Worm (Caenorhabditis elegans) whole organism, L4 larva: ENCODE data around the gene T13H5.1.

Source experiments
- F10B5.3 ChIP-seq: sonication (generic microtip); optimal IDR thresholded peaks from 2 replicates; lab custom pipeline; 2016; ENCODE audit warnings: mild to moderate bottlenecking, missing genetic modification characterization, missing compliant biosample characterization
- F26F4.8 ChIP-seq: fragments of 200-800 bp; sonication (Bioruptor generic); conservative IDR thresholded peaks from 2 replicates; pipeline ENCODE4 v1.3.6; 2022; ENCODE audit warnings: missing genetic modification characterization, missing compliant biosample characterization
- F37D6.2 ChIP-seq: sonication (generic microtip); optimal IDR thresholded peaks from 2 replicates; lab custom pipeline; 2016; ENCODE audit warnings: mild to moderate bottlenecking, missing genetic modification characterization, missing compliant biosample characterization
- Y105C5A.15 ChIP-seq: fragments of 200-800 bp; sonication (Bioruptor generic); IDR thresholded peaks from 2 replicates; pipeline ENCODE4 v1.3.6; 2022; ENCODE audit warnings: missing genetic modification characterization, missing compliant biosample characterization
- Y48G9A.11 ChIP-seq: fragments of 200-800 bp; sonication (Bioruptor generic); IDR thresholded peaks from 2 replicates; pipeline ENCODE4 v1.3.6; 2022; ENCODE audit warnings: missing genetic modification reagents, missing genetic modification characterization, missing compliant biosample characterization
- Y5F2A.4 ChIP-seq: fragments of 200-800 bp; sonication (Bioruptor generic); optimal IDR thresholded peaks from 2 replicates; lab custom pipeline; 2018; ENCODE audit warnings: mild to moderate bottlenecking, missing genetic modification characterization, missing compliant biosample characterization
- ZK337.2 ChIP-seq: fragments of 200-800 bp; sonication (Bioruptor generic); IDR thresholded peaks from 2 replicates; pipeline ENCODE4 v1.3.6; 2022; ENCODE audit warnings: missing genetic modification reagents, missing genetic modification characterization, missing compliant biosample characterization
- ZK546.5 ChIP-seq, 2 experiments: sonication (generic microtip); optimal IDR thresholded peaks; 2 replicates each; lab custom pipeline; 2017; ENCODE audit warnings: missing biosample characterization in 2 of 2, missing genetic modification characterization in 2 of 2
- aha-1 ChIP-seq: fragments of 150-350 bp; peaks from one replicate; lab custom pipeline; 2014; ENCODE audit warnings: missing biosample characterization, missing genetic modification characterization
- ama-1 ChIP-seq: fragments of 150-350 bp; optimal IDR thresholded peaks from 2 replicates; lab custom pipeline; 2014; ENCODE audit warnings: inconsistent platforms, mixed read lengths
- attf-4 ChIP-seq: sonication (generic microtip); optimal IDR thresholded peaks from 3 replicates; lab custom pipeline; 2017; ENCODE audit warnings: missing biosample characterization, missing genetic modification characterization
- ceh-20 ChIP-seq: fragments of 200-800 bp; sonication (Bioruptor generic); IDR thresholded peaks from 2 replicates; pipeline ENCODE4 v1.3.6; 2022; ENCODE audit warnings: missing genetic modification reagents, missing genetic modification characterization, missing compliant biosample characterization
- ceh-28 ChIP-seq: fragments of 150-350 bp; optimal IDR thresholded peaks from 2 replicates; lab custom pipeline; 2014; ENCODE audit warnings: missing biosample characterization, missing genetic modification reagents, missing genetic modification characterization
- ceh-32 ChIP-seq: sonication (generic microtip); optimal IDR thresholded peaks from 2 replicates; lab custom pipeline; 2016; ENCODE audit warnings: mild to moderate bottlenecking, missing genetic modification characterization, missing compliant biosample characterization; ENCODE audit not compliant: poor library complexity
- ceh-82 ChIP-seq: sonication (generic microtip); optimal IDR thresholded peaks from 2 replicates; lab custom pipeline; 2017; ENCODE audit warnings: missing biosample characterization, missing genetic modification characterization
- cey-2 ChIP-seq: sonication (generic microtip); optimal IDR thresholded peaks from 3 replicates; lab custom pipeline; 2017; ENCODE audit warnings: missing genetic modification characterization, mild to moderate bottlenecking, missing compliant biosample characterization, antibody characterized with exemption, borderline replicate concordance; ENCODE audit not compliant: insufficient read depth
- daf-19 ChIP-seq: fragments of 200-800 bp; sonication (Bioruptor generic); conservative IDR thresholded peaks from 2 replicates; pipeline ENCODE4 v1.3.6; 2022; ENCODE audit warnings: missing genetic modification characterization, missing compliant biosample characterization
- dmd-6 ChIP-seq: fragments of 200-800 bp; sonication (Bioruptor generic); IDR thresholded peaks from 2 replicates; pipeline ENCODE4 v1.3.6; 2022; ENCODE audit warnings: missing genetic modification reagents, missing genetic modification characterization, missing compliant biosample characterization
- dmd-8 ChIP-seq: fragments of 200-800 bp; sonication (Bioruptor generic); IDR thresholded peaks from 2 replicates; pipeline ENCODE4 v1.3.6; 2022; ENCODE audit warnings: missing genetic modification characterization, missing compliant biosample characterization
- dmd-9 ChIP-seq: fragments of 200-800 bp; sonication (Bioruptor generic); IDR thresholded peaks from 2 replicates; pipeline ENCODE4 v1.3.6; 2022; ENCODE audit warnings: missing genetic modification reagents, missing genetic modification characterization, missing compliant biosample characterization
- fkh-10 ChIP-seq: fragments of 150-350 bp; optimal IDR thresholded peaks from 2 replicates; lab custom pipeline; 2014; ENCODE audit warnings: missing biosample characterization, missing genetic modification reagents, missing genetic modification characterization
- hif-1 ChIP-seq, 2 experiments: sonication (generic microtip); optimal IDR thresholded peaks; 2 replicates each; lab custom pipeline; 2016 to 2017; ENCODE audit warnings: missing compliant biosample characterization in 2 of 2, missing genetic modification characterization in 2 of 2, missing genetic modification reagents in 2 of 2, missing genotype in 2 of 2, mild to moderate bottlenecking in 1 of 2
- hlh-11 ChIP-seq: fragments of 200-800 bp; sonication (Bioruptor generic); optimal IDR thresholded peaks from 2 replicates; lab custom pipeline; 2018; ENCODE audit warnings: mild to moderate bottlenecking, missing genetic modification characterization, missing compliant biosample characterization
- hlh-30 ChIP-seq: sonication (generic microtip); optimal IDR thresholded peaks from 2 replicates; lab custom pipeline; 2017; ENCODE audit warnings: antibody characterized with exemption, mild to moderate bottlenecking, missing genetic modification characterization, missing compliant biosample characterization; ENCODE audit not compliant: insufficient read depth
- hmg-1.1 ChIP-seq: fragments of 200-800 bp; sonication (Bioruptor generic); IDR thresholded peaks from 2 replicates; pipeline ENCODE4 v1.3.6; 2022; ENCODE audit warnings: missing genetic modification reagents, missing genetic modification characterization, missing compliant biosample characterization
- jun-1 ChIP-seq: fragments of 150-350 bp; optimal IDR thresholded peaks from 2 replicates; lab custom pipeline; 2014; ENCODE audit warnings: missing biosample characterization, missing genetic modification reagents, missing genetic modification characterization
- lin-1 ChIP-seq: fragments of 200-800 bp; sonication (Bioruptor generic); IDR thresholded peaks from 2 replicates; pipeline ENCODE4 v1.3.6; 2022; ENCODE audit warnings: missing genetic modification reagents, missing genetic modification characterization, missing compliant biosample characterization
- lin-38 ChIP-seq: fragments of 200-800 bp; sonication (Bioruptor generic); IDR thresholded peaks from 2 replicates; pipeline ENCODE4 v1.3.6; 2022; ENCODE audit warnings: missing genetic modification reagents, missing genetic modification characterization, missing compliant biosample characterization
- madf-9 ChIP-seq: fragments of 200-800 bp; sonication (Bioruptor generic); conservative IDR thresholded peaks from 2 replicates; pipeline ENCODE4 v1.3.6; 2022; ENCODE audit warnings: missing genetic modification reagents, missing genetic modification characterization, missing compliant biosample characterization
- mdl-1 ChIP-seq, 2 experiments: fragments of 150-350 bp in 1 of 2; sonication (generic microtip) in 1 of 2; optimal IDR thresholded peaks; 2 replicates each; lab custom pipeline; 2014 to 2017; ENCODE audit warnings: missing biosample characterization in 2 of 2, missing genetic modification characterization in 2 of 2
- mep-1 ChIP-seq: fragments of 150-350 bp; sonication (generic microtip); optimal IDR thresholded peaks from 3 replicates; lab custom pipeline; 2014; ENCODE audit warnings: missing biosample characterization, missing genetic modification characterization
- mes-2 ChIP-seq: sonication (generic microtip); optimal IDR thresholded peaks from 2 replicates; lab custom pipeline; 2016; ENCODE audit warnings: missing genotype, mild to moderate bottlenecking, missing genetic modification characterization, missing compliant biosample characterization; ENCODE audit not compliant: poor library complexity, severe bottlenecking
- nhr-111 ChIP-seq: fragments of 200-800 bp; sonication (Bioruptor generic); optimal IDR thresholded peaks from 2 replicates; lab custom pipeline; 2018; ENCODE audit warnings: mild to moderate bottlenecking, missing genetic modification characterization, missing compliant biosample characterization
- nhr-25 ChIP-seq: sonication (generic microtip); optimal IDR thresholded peaks from 2 replicates; lab custom pipeline; 2017; ENCODE audit warnings: missing genetic modification characterization, mild to moderate bottlenecking, missing compliant biosample characterization, antibody characterized with exemption, moderate library complexity, borderline replicate concordance; ENCODE audit not compliant: insufficient read depth
- nhr-28 ChIP-seq: fragments of 150-350 bp; optimal IDR thresholded peaks from 2 replicates; lab custom pipeline; 2014; ENCODE audit warnings: missing biosample characterization, missing genetic modification characterization
- nhr-48 ChIP-seq: sonication (generic microtip); optimal IDR thresholded peaks from 2 replicates; lab custom pipeline; 2016; ENCODE audit warnings: mild to moderate bottlenecking, missing genetic modification characterization, missing compliant biosample characterization
- unc-39 ChIP-seq: sonication (generic microtip); optimal IDR thresholded peaks from 2 replicates; lab custom pipeline; 2017; ENCODE audit warnings: missing biosample characterization, missing genetic modification characterization
- vab-7 ChIP-seq: fragments of 200-800 bp; sonication (Bioruptor generic); IDR thresholded peaks from 2 replicates; pipeline ENCODE4 v1.3.6; 2022; ENCODE audit warnings: missing genetic modification reagents, missing genetic modification characterization, missing compliant biosample characterization
- zip-2 ChIP-seq: fragments of 150-350 bp; optimal IDR thresholded peaks from 2 replicates; lab custom pipeline; 2014; ENCODE audit warnings: missing biosample characterization, missing genetic modification characterization
- ztf-11 ChIP-seq: fragments of 150-350 bp; optimal IDR thresholded peaks from 2 replicates; lab custom pipeline; 2014; ENCODE audit warnings: missing biosample characterization, missing genetic modification characterization
- ztf-7 ChIP-seq: fragments of 150-350 bp; optimal IDR thresholded peaks from 2 replicates; lab custom pipeline; 2014; ENCODE audit warnings: missing biosample characterization, missing genetic modification characterization

T13H5.1 gene

DNA sequence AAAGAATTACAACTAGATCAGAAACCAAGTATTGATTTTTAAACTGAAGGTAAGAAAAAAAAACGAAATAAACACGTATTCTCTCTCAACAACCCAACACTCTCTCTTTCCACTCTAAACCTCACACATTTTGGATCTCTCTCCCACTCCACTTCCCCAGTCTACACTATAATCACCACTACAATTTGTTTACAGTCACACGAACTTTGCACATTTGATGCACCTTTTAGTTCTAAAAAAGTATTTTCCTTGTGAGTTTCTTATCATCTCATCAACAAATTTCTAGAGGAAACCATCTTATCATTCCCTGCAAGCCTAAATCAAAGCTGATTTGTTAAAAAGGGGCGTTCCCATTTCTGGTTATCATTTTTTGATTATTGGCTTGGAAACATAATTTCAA lies 24.3 kb downstream of the T13H5.1 start (continued):
- TF ChIP-seq dmd-6 (GFP tag; lab: Robert Waterston, UW): peak; percentile 85
- TF ChIP-seq dmd-9: no peak
- no peak for TF ChIP-seq ZK546.5 (tag; optimal IDR thresholded peaks at IDR 0.05; lab: Kevin White, UChicago)
- TF ChIP-seq zip-2 (tag; lab: Kevin White, UChicago): no peak
- TF ChIP-seq hlh-11 (tag; lab: Kevin White, UChicago): peak; percentile 87
- TF ChIP-seq ceh-32 (tag; lab: Kevin White, UChicago): no peak
- TF ChIP-seq nhr-28 (tag; lab: Kevin White, UChicago): peak; percentile 100
- no peak for TF ChIP-seq lin-38 (GFP tag; lab: Robert Waterston, UW)
- no peak for TF ChIP-seq daf-19 (GFP tag; lab: Robert Waterston, UW)
- TF ChIP-seq ZK337.2 (GFP tag; lab: Robert Waterston, UW): no peak
- TF ChIP-seq cey-2 (tag; lab: Kevin White, UChicago): no peak
- TF ChIP-seq ztf-11 (tag; lab: Kevin White, UChicago): no peak
- TF ChIP-seq lin-1 (GFP tag; lab: Robert Waterston, UW): no peak

DNA sequence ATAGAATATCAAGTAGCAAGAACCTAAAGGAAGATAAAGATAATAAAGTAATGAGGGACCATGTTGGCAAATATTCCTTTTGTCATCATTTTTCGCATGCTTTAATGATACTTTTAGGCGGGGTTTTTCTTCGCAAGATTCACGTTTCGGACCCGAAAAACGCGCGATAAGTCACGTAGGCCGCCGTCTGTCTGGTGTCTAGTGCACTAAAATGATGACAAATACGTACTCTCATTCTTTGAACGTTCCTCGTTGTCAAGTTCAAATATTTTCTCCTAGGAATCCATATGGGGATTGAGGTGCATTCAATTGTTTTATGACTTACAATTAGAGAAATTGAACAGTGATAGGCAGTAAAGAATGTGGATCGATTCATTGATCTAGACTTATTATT lies 25.1 kb downstream of the T13H5.1 start, which contains the start of gene taap-1:
Gene taap-1 (minus strand): TSS at position 79 of the 394 bp plus-strand sequence.
- TF ChIP-seq mep-1 (tag; lab: Kevin White, UChicago) (peak; percentile 29), attf-4 (no peak), F26F4.8 (GFP tag; lab: Robert Waterston, UW) (no peak), vab-7 (no peak), ceh-28 (tag; lab: Kevin White, UChicago) (no peak), mes-2 (tag; lab: Kevin White, UChicago) (peak; percentile 15), ceh-82 (tag; lab: Kevin White, UChicago) (no peak), fkh-10 (GFP tag; lab: Kevin White, UChicago) (no peak), Y5F2A.4 (no peak), Y48G9A.11 (GFP tag; lab: Robert Waterston, UW) (no peak), nhr-28 (tag; lab: Kevin White, UChicago) (peak; percentile 4), unc-39 (tag; lab: Kevin White, UChicago) (no peak), F10B5.3 (no peak), Y105C5A.15 (GFP tag; lab: Robert Waterston, UW) (no peak), daf-19 (GFP tag; lab: Robert Waterston, UW) (no peak), hlh-11 (tag; lab: Kevin White, UChicago) (peak; percentile 39), dmd-8 (GFP tag; lab: Robert Waterston, UW) (no peak), dmd-6 (GFP tag; lab: Robert Waterston, UW) (peak; percentile 80), jun-1 (tag; lab: Kevin White, UChicago) (no peak), mdl-1 (tag; optimal IDR thresholded peaks at IDR 0.05; lab: Kevin White, UChicago) (peak in 1 of 2 experiments; percentile 44), hlh-30 (tag; lab: Kevin White, UChicago) (peak; percentile 10), nhr-111 (GFP tag; lab: Kevin White, UChicago) (no peak), hif-1 (tag; optimal IDR thresholded peaks at IDR 0.05; lab: Kevin White, UChicago) (peak; percentile 94 to 100), F37D6.2 (no peak), nhr-25 (no peak), aha-1 (tag; lab: Kevin White, UChicago) (peak; percentile 100), dmd-9 (no peak), ceh-20 (GFP tag; lab: Robert Waterston, UW) (no peak), ztf-7 (tag; lab: Kevin White, UChicago) (no peak), hmg-1.1 (GFP tag; lab: Robert Waterston, UW) (no peak), lin-38 (GFP tag; lab: Robert Waterston, UW) (no peak), madf-9 (GFP tag; lab: Robert Waterston, UW) (no peak), nhr-48 (tag; lab: Kevin White, UChicago) (peak; percentile 51), ama-1 (lab: Kevin White, UChicago) (no peak)
